Fruit fly (Drosophila melanogaster): Measurements from ENCODE around the gene Ctl2.

The Ctl2 gene

DNA sequence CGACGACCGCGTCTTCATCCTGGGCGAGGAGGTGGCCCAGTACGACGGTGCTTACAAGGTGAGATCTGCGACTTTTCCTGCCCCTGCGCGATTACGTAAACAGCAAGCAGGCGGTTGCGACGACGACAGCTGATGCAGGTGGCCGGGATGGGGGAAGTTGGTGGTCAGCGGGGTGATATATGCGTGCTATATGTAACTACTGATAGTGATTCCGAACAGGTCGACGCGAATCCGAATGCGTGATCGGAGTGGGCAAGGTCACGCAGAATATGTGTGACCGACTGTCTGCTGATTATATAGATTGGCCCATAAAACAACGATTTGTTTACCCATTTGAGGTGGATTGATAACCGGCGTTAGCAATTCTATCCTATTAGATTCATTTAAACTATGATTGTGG is 9.8 kb upstream of the Ctl2 start:
- TF ChIP-seq CG12605 (GFP tag; IDR thresholded peaks at IDR 0.05): no peak
- no peak for TF ChIP-seq Snoo (tag; optimal IDR thresholded peaks at IDR 0.05)
- TF ChIP-seq fd96Ca (GFP tag; IDR thresholded peaks at IDR 0.05): no peak
- no peak for TF ChIP-seq EcR (GFP tag; optimal IDR thresholded peaks at IDR 0.05)
- no peak for TF ChIP-seq rn (GFP tag; IDR thresholded peaks at IDR 0.05)
- TF ChIP-seq Ets98B (GFP tag; IDR thresholded peaks at IDR 0.05): no peak
- TF ChIP-seq CG32121 (GFP tag; IDR thresholded peaks at IDR 0.05): no peak

DNA sequence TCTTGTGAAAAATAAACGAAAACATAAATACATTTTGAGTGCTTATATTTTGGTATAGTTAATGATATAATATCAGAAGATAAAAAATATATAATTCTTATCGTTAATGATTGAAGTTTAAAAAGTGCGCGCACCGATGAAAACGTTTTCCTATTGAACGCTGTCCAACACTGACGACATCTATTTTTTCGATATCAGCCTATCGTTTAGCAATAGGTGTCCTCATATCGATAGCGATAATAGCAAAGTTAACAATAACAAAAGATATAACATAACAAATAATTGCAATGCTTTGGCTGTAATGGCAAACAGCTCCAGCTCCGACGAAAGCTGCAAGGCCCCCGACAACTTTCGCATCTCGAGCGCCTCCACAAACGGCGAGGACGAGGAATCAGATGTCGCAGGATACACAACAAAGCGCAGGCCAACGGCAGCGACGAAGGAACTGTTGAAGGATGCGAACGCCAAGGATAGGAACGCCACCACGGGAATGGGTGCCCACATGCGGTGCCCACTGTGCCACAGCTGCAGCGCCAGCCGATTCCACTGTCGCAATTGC is 6.9 kb upstream of the Ctl2 start, which contains the start of gene Atg14:
Gene Atg14, plus strand, starts transcription at position 225 of the 559 bp plus-strand sequence.
- TF ChIP-seq CG32121 (GFP tag; IDR thresholded peaks at IDR 0.05) (no peak), CG13204 (GFP tag; optimal IDR thresholded peaks at IDR 0.05) (no peak), CG10348 (GFP tag; IDR thresholded peaks at IDR 0.05) (no peak), EcR (GFP tag; optimal IDR thresholded peaks at IDR 0.05) (peak; percentile 6), Snoo (tag; optimal IDR thresholded peaks at IDR 0.05) (peak; percentile 2), Pif1A (GFP tag; optimal IDR thresholded peaks at IDR 0.05) (no peak), CG15710 (tag; optimal IDR thresholded peaks at IDR 0.05) (no peak), fd96Ca (GFP tag; IDR thresholded peaks at IDR 0.05) (no peak), CG12605 (GFP tag; IDR thresholded peaks at IDR 0.05) (no peak), D1 (tag; optimal IDR thresholded peaks at IDR 0.05) (no peak), CG14655 (GFP tag; optimal IDR thresholded peaks at IDR 0.05) (no peak), Pif1B (GFP tag; optimal IDR thresholded peaks at IDR 0.05) (no peak)

DNA sequence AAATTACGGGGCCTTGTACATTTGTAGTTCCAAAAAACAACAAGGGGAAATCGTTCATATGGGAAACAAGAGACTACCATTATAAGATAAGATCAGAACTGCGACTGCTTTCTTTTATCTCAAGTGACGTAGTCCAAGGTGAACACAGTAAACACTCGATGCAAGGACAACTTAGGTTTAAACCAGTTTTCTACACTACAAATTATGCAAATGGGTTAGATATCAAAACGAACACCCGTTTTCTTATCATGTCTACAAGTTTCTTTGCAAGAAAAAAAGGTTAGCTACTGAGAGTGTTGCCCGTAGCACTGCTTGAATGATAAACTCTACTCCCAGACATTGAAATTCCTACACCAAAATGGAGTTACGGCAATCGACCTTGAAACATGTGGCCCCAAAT is 958 bp downstream of the Ctl2 start:
- TF ChIP-seq CG14655 (GFP tag; optimal IDR thresholded peaks at IDR 0.05) (no peak), Pif1A (GFP tag; optimal IDR thresholded peaks at IDR 0.05) (peak; percentile 77), CG12605 (GFP tag; IDR thresholded peaks at IDR 0.05) (peak; percentile 63), rn (GFP tag; IDR thresholded peaks at IDR 0.05) (peak; percentile 48), gl (tag; optimal IDR thresholded peaks at IDR 0.05) (peak; percentile 12), CG17806 (tag; optimal IDR thresholded peaks at IDR 0.05) (peak; percentile 68), CG34367 (tag; optimal IDR thresholded peaks at IDR 0.05) (peak; percentile 71), CG13204 (GFP tag; optimal IDR thresholded peaks at IDR 0.05) (no peak), D1 (tag; optimal IDR thresholded peaks at IDR 0.05) (no peak), CG10348 (GFP tag; IDR thresholded peaks at IDR 0.05) (no peak), EcR (GFP tag; optimal IDR thresholded peaks at IDR 0.05) (no peak), CG4496 (GFP tag; IDR thresholded peaks at IDR 0.05) (peak; percentile 76), CG32121 (GFP tag; IDR thresholded peaks at IDR 0.05) (peak; percentile 63), Ets98B (GFP tag; IDR thresholded peaks at IDR 0.05) (peak; percentile 69), CG9948 (tag; optimal IDR thresholded peaks at IDR 0.05) (peak; percentile 53), fd96Ca (GFP tag; IDR thresholded peaks at IDR 0.05) (peak; percentile 83), CG8301 (tag; optimal IDR thresholded peaks at IDR 0.05) (peak; percentile 40), Snoo (tag; optimal IDR thresholded peaks at IDR 0.05) (peak; percentile 84), CG8159 (tag; optimal IDR thresholded peaks at IDR 0.05) (peak; percentile 72), Pif1B (GFP tag; optimal IDR thresholded peaks at IDR 0.05) (peak; percentile 67), CG15710 (tag; optimal IDR thresholded peaks at IDR 0.05) (peak; percentile 78)

DNA sequence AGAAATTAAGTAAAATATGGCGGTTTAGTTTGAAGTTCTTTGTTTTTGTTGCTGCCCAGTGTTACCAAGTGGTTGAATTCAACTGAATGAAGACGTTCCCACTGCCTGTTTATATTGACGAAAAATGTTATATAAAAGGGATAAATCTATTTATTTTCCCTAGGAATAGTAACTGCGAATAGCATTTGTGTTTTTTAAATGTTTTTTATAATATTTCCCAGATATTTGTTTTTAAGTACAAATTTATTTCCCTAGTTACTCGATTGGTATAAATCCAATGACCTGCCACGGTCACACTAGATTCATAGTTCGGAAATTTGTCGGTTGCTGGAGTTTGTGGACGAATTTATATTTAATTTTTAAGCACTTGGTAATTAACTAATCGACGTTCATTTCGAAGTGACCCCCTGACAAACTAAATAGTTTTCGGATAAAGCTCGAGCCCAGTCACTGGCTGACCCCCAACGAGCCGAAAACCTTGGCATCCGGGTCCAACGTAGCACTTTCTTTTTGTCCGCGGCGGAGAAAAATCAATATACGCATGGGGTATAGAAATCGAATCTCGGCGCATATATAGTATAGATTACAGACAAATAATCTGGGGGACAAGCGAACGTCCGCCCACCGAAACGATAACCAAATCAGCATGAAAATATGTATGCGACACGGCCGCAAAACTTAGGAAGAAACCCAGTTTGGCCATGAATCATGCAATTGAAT is 7.9 kb downstream of the Ctl2 start, which contains the start of the genes dgt6 and Vha100-1:
Gene dgt6, minus strand, starts transcription at position 71 of the 720 bp plus-strand sequence.
Gene Vha100-1, plus strand, starts transcription at position 292 of the 720 bp plus-strand sequence.
- TF ChIP-seq fd96Ca (GFP tag; IDR thresholded peaks at IDR 0.05): no peak
- TF ChIP-seq CG4496 (GFP tag; IDR thresholded peaks at IDR 0.05): no peak
- TF ChIP-seq CG34367 (tag; optimal IDR thresholded peaks at IDR 0.05): no peak
- TF ChIP-seq CG13204 (GFP tag; optimal IDR thresholded peaks at IDR 0.05): no peak
- no peak for TF ChIP-seq CG14655 (GFP tag; optimal IDR thresholded peaks at IDR 0.05)
- no peak for TF ChIP-seq Pif1B (GFP tag; optimal IDR thresholded peaks at IDR 0.05)
- TF ChIP-seq Ets98B (GFP tag; IDR thresholded peaks at IDR 0.05): no peak
- no peak for TF ChIP-seq CG12605 (GFP tag; IDR thresholded peaks at IDR 0.05)
- no peak for TF ChIP-seq EcR (GFP tag; optimal IDR thresholded peaks at IDR 0.05)
- no peak for TF ChIP-seq Snoo (tag; optimal IDR thresholded peaks at IDR 0.05)
- no peak for TF ChIP-seq CG17806 (tag; optimal IDR thresholded peaks at IDR 0.05)
- no peak for TF ChIP-seq CG15710 (tag; optimal IDR thresholded peaks at IDR 0.05)
- TF ChIP-seq CG8301 (tag; optimal IDR thresholded peaks at IDR 0.05): no peak
- TF ChIP-seq CG9948 (tag; optimal IDR thresholded peaks at IDR 0.05): no peak
- TF ChIP-seq D1 (tag; optimal IDR thresholded peaks at IDR 0.05): no peak
- no peak for TF ChIP-seq rn (GFP tag; IDR thresholded peaks at IDR 0.05)
- no peak for TF ChIP-seq CG32121 (GFP tag; IDR thresholded peaks at IDR 0.05)
- no peak for TF ChIP-seq Pif1A (GFP tag; optimal IDR thresholded peaks at IDR 0.05)

DNA sequence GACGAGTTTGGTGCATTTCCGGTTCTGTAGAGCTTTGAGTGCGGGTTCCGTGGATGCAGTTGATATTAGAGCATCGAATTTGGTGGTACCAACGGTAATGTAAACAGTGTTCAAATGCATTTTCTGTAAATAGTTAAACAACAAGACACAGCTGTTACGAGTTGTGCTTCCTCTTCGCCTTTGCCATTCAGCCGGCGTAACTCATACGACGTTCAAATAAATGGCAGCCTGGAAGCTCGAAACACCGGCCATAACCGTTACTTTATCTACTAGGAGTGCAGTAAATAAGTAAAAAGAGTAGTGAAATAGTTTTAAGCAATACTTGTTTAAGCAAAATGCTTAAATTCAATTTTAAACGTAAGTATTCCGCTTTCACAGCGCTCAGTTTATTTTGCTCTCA is 15.2 kb downstream of the Ctl2 start, which contains the start of the genes Alg13 and superdeath:
Gene Alg13, minus strand, starts transcription at position 167 of the 400 bp plus-strand sequence.
Gene superdeath, plus strand, starts transcription at position 256 of the 400 bp plus-strand sequence.
- TF ChIP-seq CG13204 (GFP tag; optimal IDR thresholded peaks at IDR 0.05) (no peak), rn (GFP tag; IDR thresholded peaks at IDR 0.05) (no peak), CG9948 (tag; optimal IDR thresholded peaks at IDR 0.05) (peak; percentile 40)

DNA sequence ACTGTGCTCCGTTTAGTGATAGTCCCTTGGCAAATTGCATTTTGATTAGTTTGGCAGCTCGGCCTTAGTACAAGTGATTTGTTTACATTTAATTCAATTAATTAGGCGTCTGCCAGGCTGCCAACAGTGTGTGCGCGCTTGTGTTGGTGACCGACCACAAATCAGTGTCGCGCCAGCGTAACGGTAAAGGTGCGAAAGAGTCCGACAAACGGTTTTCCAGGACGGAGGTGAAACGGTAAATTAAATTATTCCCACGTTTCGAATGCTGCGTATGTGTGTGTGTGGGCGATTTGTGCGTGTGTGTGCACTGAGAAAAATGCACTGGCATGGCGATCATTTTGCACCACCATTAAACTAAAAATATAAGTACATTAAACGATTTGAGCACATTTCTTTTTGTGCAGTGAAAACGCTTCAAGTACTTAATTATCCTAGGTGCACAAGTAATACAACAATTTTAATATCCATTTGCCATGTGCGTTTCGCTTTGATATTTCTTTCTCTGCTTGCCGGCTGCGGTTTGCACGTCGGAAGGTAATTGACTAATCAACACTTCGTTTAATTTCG is 15.9 kb downstream of the Ctl2 start:
- TF ChIP-seq fd96Ca (GFP tag; IDR thresholded peaks at IDR 0.05) (peak; percentile 6; the same call in 1 of the 3 replicates), Pif1A (GFP tag; optimal IDR thresholded peaks at IDR 0.05) (no peak), D1 (tag; optimal IDR thresholded peaks at IDR 0.05) (no peak)
